Worm (Caenorhabditis elegans): ENCODE measurements around the gene Y43F8A.2.

Y43F8A.2 gene

ce11 chrV:19377014-19377494 is 5.7 kb downstream of the Y43F8A.2 start, which contains the start of gene nceh-1:
TSS of gene nceh-1 (plus strand) at chrV:19377444.
- TF ChIP-seq fos-1 (tag; optimal IDR thresholded peaks at IDR 0.05) = peak; percentile 42
- TF ChIP-seq elt-1 (tag; optimal IDR thresholded peaks at IDR 0.05) = no peak
- TF ChIP-seq sem-4 (tag; optimal IDR thresholded peaks at IDR 0.05) = no peak

- TF ChIP-seq fos-1 (tag; optimal IDR thresholded peaks at IDR 0.05) (no peak), mbf-1 (tag; optimal IDR thresholded peaks at IDR 0.05) (no peak), nhr-11 (tag; optimal IDR thresholded peaks at IDR 0.05) (no peak), elt-1 (tag; optimal IDR thresholded peaks at IDR 0.05) (no peak), ama-1 (optimal IDR thresholded peaks at IDR 0.05) (no peak), nhr-129 (tag; optimal IDR thresholded peaks at IDR 0.05) (no peak), lin-11 (tag; optimal IDR thresholded peaks at IDR 0.05) (no peak), ZK546.5 (tag; optimal IDR thresholded peaks at IDR 0.05) (no peak), aly-2 (tag; optimal IDR thresholded peaks at IDR 0.05) (no peak)
Measured at ce11 chrV:19380968-19381367, 9.6 kb downstream of the Y43F8A.2 start, which contains the start of gene srw-84. TSS of gene srw-84 (plus strand) at chrV:19381268.

- TF ChIP-seq nhr-77 (tag; optimal IDR thresholded peaks at IDR 0.05) (no peak), mdl-1 (tag; optimal IDR thresholded peaks at IDR 0.05) (no peak), mab-5 (tag; optimal IDR thresholded peaks at IDR 0.05) (no peak), nhr-25 (tag; optimal IDR thresholded peaks at IDR 0.05) (no peak), C34F6.9 (tag; optimal IDR thresholded peaks at IDR 0.05) (no peak), elt-3 (tag; optimal IDR thresholded peaks at IDR 0.05) (no peak), unc-62 (GFP tag; optimal IDR thresholded peaks at IDR 0.05) (no peak), nhr-12 (tag; optimal IDR thresholded peaks at IDR 0.05) (no peak), ztf-4 (tag; optimal IDR thresholded peaks at IDR 0.05) (no peak), gmeb-1 (tag; optimal IDR thresholded peaks at IDR 0.05) (no peak), nhr-11 (tag; optimal IDR thresholded peaks at IDR 0.05) (no peak), nhr-10 (tag; optimal IDR thresholded peaks at IDR 0.05) (no peak), elt-1 (tag; optimal IDR thresholded peaks at IDR 0.05) (no peak), sma-9 (GFP tag; optimal IDR thresholded peaks at IDR 0.05) (no peak), sma-9 (tag; optimal IDR thresholded peaks at IDR 0.05) (no peak), ama-1 (optimal IDR thresholded peaks at IDR 0.05) (no peak)
Measured at ce11 chrV:19390029-19390428, 18.7 kb downstream of the Y43F8A.2 start, which contains the start of gene slcr-46.2. TSS of gene slcr-46.2 (minus strand) at chrV:19390129.

- TF ChIP-seq unc-55 (GFP tag; optimal IDR thresholded peaks at IDR 0.05) (peak; percentile 57), lsy-2 (tag; optimal IDR thresholded peaks at IDR 0.05) (peak in 1 of 2 experiments; percentile 33), alr-1 (tag; optimal IDR thresholded peaks at IDR 0.05) (no peak), crh-2 (tag; optimal IDR thresholded peaks at IDR 0.05) (peak; percentile 14), nhr-129 (tag; optimal IDR thresholded peaks at IDR 0.05) (peak; percentile 10), C34F6.9 (tag; optimal IDR thresholded peaks at IDR 0.05) (peak; percentile 20), fos-1 (tag; optimal IDR thresholded peaks at IDR 0.05) (no peak)
Measured at ce11 chrV:19391242-19391641, 19.9 kb downstream of the Y43F8A.2 start.

- TF ChIP-seq ama-1 (optimal IDR thresholded peaks at IDR 0.05) = no peak
- TF ChIP-seq nhr-21 (tag; optimal IDR thresholded peaks at IDR 0.05) = no peak
- no peak for TF ChIP-seq unc-55 (GFP tag; optimal IDR thresholded peaks at IDR 0.05)
- no peak for TF ChIP-seq elt-1 (tag; optimal IDR thresholded peaks at IDR 0.05)
- TF ChIP-seq gmeb-1 (tag; optimal IDR thresholded peaks at IDR 0.05) = no peak
- no peak for TF ChIP-seq nhr-237 (tag; optimal IDR thresholded peaks at IDR 0.05)
- no peak for TF ChIP-seq ztf-11 (tag; optimal IDR thresholded peaks at IDR 0.05)
- no peak for TF ChIP-seq unc-39 (tag; optimal IDR thresholded peaks at IDR 0.05)
- no peak for TF ChIP-seq ZK546.5 (tag; optimal IDR thresholded peaks at IDR 0.05)
- no peak for TF ChIP-seq ceh-16 (tag; optimal IDR thresholded peaks at IDR 0.05)
- TF ChIP-seq zag-1 (tag; optimal IDR thresholded peaks at IDR 0.05) = no peak
- no peak for TF ChIP-seq sma-9 (GFP tag; optimal IDR thresholded peaks at IDR 0.05)
- no peak for TF ChIP-seq sma-9 (tag; optimal IDR thresholded peaks at IDR 0.05)
- TF ChIP-seq mbf-1 (tag; optimal IDR thresholded peaks at IDR 0.05) = no peak
- no peak for TF ChIP-seq mab-5 (tag; optimal IDR thresholded peaks at IDR 0.05)
- TF ChIP-seq alr-1 (tag; optimal IDR thresholded peaks at IDR 0.05) = no peak
Measured at ce11 chrV:19394750-19395149, 23.4 kb downstream of the Y43F8A.2 start, which contains the start of gene C25F9.8. TSS of gene C25F9.8 (plus strand) at chrV:19395050.

Data from whole organism, L2 larva.